Worm (Caenorhabditis elegans) whole organism, mixed stage, embryonic: ENCODE data around the gene bath-5.

Experiments used
- elt-3 ChIP-seq: fragments of 150-350 bp; optimal IDR thresholded peaks from 2 replicates; lab custom pipeline; 2014; ENCODE audit warnings: missing biosample characterization, missing genetic modification characterization
- mab-5 ChIP-seq: fragments of 150-350 bp; optimal IDR thresholded peaks from 2 replicates; lab custom pipeline; 2014; ENCODE audit warnings: missing biosample characterization, missing genetic modification characterization
- nhr-12 ChIP-seq: fragments of 150-350 bp; optimal IDR thresholded peaks from 2 replicates; lab custom pipeline; 2014; ENCODE audit warnings: missing biosample characterization, missing genetic modification characterization
- nhr-237 ChIP-seq: fragments of 150-350 bp; optimal IDR thresholded peaks from 2 replicates; lab custom pipeline; 2014; ENCODE audit warnings: missing biosample characterization, missing genetic modification characterization
- nhr-76 ChIP-seq: sonication (generic microtip); optimal IDR thresholded peaks from 2 replicates; lab custom pipeline; 2017; ENCODE audit warnings: missing biosample characterization, missing genetic modification characterization
- pha-4 ChIP-seq: fragments of 150-350 bp; optimal IDR thresholded peaks from 2 replicates; lab custom pipeline; 2018; ENCODE audit warnings: missing biosample characterization, missing genetic modification reagents, missing genetic modification characterization
- snpc-4 ChIP-seq: fragments of 150-350 bp; optimal IDR thresholded peaks from 2 replicates; lab custom pipeline; 2014; ENCODE audit warnings: missing biosample characterization, missing genetic modification characterization
- sptf-1 ChIP-seq: sonication (generic microtip); optimal IDR thresholded peaks from 2 replicates; lab custom pipeline; 2017; ENCODE audit warnings: mild to moderate bottlenecking, missing genetic modification characterization, moderate library complexity, missing compliant biosample characterization
- unc-39 ChIP-seq: fragments of 150-350 bp; optimal IDR thresholded peaks from 2 replicates; lab custom pipeline; 2014; ENCODE audit warnings: missing biosample characterization, missing genetic modification characterization
- unc-62 ChIP-seq: fragments of 150-350 bp; optimal IDR thresholded peaks from 2 replicates; lab custom pipeline; 2014; ENCODE audit warnings: missing biosample characterization, missing genetic modification reagents, missing genetic modification characterization
- ztf-11 ChIP-seq: fragments of 150-350 bp; optimal IDR thresholded peaks from 2 replicates; lab custom pipeline; 2014; ENCODE audit warnings: missing biosample characterization, missing genetic modification characterization

DNA sequence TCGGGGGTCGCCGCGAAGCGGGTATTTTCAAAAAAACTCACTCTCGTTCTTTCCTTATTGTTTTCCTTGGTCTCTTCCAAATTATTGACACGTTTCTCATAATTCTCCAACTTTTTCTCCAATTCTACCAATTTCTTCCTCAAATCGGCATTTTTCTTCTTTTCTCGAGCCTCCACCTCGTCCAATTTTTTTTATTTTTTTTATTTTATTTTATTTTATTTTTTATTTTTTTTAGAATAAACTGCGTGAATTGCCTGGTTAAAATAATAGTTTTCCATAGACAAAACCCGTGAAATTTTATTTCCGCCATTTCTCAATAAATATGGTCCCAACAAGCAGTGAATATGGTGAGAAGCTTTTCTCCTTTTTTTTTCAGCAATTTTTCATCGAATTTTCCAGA lies 19.1 kb downstream of the bath-5 start, which contains the start of gene F59H6.15:
- TF ChIP-seq mab-5 (tag; lab: Kevin White, UChicago) (no peak), unc-39 (no peak), nhr-76 (tag; lab: Kevin White, UChicago) (no peak), nhr-12 (tag; lab: Kevin White, UChicago) (no peak), elt-3 (tag; lab: Kevin White, UChicago) (no peak), snpc-4 (tag; lab: Kevin White, UChicago) (no peak), ztf-11 (tag; lab: Kevin White, UChicago) (no peak), pha-4 (tag; lab: Kevin White, UChicago) (no peak), nhr-237 (no peak), sptf-1 (no peak), unc-62 (GFP tag; lab: Kevin White, UChicago) (no peak)
